Worm (Caenorhabditis elegans): ENCODE measurements around the gene W02B12.16.

DNA sequence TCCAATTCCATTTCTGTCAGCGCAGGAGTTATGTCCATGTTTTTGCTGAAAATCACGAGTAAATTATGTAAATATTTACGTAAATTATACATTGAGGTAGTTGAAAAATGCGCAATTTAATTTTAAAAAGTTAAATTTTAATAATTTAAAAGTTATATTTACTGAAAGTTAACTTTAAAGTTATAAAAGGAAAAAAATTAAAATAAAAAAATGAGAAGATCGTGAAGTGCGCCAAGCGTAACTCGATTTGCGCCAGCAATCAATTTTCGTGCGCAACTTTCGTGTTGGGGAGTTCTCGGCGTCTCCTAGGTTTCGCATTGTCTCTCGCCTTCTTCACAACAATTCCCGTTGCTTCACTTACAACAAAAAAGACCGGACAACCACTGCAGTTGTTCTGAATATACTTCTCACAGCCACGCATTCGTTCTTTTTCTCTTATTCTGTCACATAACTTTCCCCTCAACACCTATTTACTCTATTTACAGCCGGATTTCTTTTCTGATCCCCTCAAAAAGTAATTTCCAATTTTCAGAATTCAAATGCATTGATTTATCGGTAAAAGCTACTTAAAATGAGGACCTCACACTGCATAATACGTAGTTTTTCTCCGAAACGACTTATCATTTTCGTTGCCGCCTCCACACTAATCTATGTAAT lies 2.7 kb downstream of the W02B12.16 start, which contains the start of the genes metl-1 and W02B12.11:
- TF ChIP-seq K09A11.1 (tag; optimal IDR thresholded peaks at IDR 0.05; ENCODE audit: insufficient read depth) (no peak), zip-5 (tag; optimal IDR thresholded peaks at IDR 0.05) (no peak)

Data from whole organism, late embryonic.